Worm (Caenorhabditis elegans) whole organism, dauer: ENCODE results near the gene K11D12.14.

Experiments
- unc-62 ChIP-seq: sonication (generic microtip); optimal IDR thresholded peaks from 2 replicates; lab custom pipeline; 2017; ENCODE audit warnings: missing biosample characterization, missing genetic modification reagents, missing genetic modification characterization

Gene K11D12.14

DNA sequence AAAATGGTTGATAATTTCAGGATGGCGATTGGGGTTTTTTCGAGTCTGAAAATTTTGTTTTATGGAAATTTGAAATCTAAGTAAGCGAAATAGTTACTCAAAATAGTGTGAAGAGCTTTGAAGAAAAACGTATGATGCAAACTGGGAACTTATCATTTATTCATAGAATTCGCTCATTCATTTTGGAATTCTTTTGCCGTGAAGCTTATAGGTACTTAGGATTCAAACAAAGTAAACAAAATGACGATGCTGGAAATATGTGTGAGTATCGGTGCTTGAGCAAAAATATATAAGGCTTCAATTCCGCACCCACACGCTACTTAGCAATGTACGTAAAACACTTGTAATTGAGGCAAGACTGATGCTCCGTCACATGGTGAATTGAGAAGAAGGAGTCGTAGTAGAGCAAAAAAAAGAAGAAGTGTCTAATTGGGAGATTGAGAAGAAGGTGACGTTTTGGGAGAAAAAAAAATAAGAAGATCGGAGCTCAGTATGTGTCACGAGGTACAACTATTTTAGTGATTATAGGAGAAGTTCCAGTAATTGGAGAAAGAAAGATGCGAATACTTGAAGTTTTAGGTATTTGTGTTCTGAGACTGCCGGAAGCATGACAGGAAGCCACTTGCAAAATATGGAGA lies 40.2 kb downstream of the K11D12.14 start, which contains the start of gene glb-32:
Gene glb-32 (minus strand): TSS at position 51 of the 638 bp plus-strand sequence.
- TF ChIP-seq unc-62 (GFP tag; lab: Kevin White, UChicago) = no peak

DNA sequence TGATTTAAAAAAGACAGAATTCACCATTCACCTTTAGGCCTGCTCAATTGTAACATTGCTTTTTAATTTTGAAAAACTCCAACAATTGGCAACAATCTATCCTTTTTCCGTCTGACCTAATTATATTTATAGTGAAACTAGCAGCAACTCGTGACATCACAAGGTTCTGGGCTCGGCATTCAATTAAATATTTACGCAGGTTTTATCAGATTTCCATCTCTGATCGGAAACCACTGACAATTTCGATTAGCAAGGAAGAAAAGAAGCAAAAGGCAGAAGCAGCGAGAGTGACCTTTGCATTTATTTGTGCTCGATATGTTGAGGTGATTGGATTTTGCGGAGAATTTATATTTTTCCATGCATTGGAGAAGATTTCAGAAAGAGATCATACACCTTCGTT lies 41.0 kb downstream of the K11D12.14 start:
- no peak for TF ChIP-seq unc-62 (GFP tag; lab: Kevin White, UChicago)

DNA sequence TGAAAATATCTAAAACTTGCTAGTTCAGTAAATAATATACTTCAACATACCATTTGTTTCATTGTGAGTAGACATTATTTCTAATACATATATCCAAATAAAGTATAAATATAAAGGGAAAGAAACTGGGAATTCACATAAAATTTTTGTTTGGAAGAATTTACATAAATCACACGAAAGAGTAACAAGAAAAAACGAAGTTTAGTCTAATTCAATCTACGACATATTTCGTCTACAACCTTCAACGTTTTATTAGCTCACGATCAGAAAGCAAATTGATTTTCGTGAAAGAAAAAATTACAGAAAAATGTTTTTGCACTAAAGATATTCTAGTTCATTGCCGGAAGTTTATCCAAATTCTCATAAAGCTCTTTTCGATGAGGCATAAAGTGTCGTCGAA lies 47.6 kb downstream of the K11D12.14 start, which contains the start of gene C04F5.2:
Gene C04F5.2 (minus strand): TSS at position 101 of the 400 bp plus-strand sequence.
- no peak for TF ChIP-seq unc-62 (GFP tag; lab: Kevin White, UChicago)

DNA sequence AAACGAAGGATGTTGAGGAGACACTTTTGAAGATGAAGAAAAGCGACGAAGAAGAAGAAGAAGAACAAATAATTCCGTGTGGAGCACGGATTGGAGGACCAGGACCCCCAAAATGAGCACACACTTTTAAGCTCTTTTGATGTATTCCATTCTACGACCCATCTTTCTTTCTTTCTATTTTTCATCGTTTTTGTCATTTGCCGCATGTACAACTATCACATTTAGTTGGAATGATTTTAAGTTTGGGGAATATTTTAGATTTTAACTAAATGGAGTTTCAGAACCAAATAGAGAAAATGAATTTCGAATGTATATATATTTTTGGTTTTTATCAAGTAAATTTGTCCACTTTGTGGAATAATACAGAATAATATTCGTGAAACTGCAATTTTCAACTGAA lies 49.5 kb downstream of the K11D12.14 start, which contains the start of gene unc-46:
Gene unc-46 (minus strand): TSS at position 101 of the 400 bp plus-strand sequence.
- no peak for TF ChIP-seq unc-62 (GFP tag; lab: Kevin White, UChicago)
